Worm (Caenorhabditis elegans): ENCODE measurements around the gene srlf-7.

Gene srlf-7

DNA sequence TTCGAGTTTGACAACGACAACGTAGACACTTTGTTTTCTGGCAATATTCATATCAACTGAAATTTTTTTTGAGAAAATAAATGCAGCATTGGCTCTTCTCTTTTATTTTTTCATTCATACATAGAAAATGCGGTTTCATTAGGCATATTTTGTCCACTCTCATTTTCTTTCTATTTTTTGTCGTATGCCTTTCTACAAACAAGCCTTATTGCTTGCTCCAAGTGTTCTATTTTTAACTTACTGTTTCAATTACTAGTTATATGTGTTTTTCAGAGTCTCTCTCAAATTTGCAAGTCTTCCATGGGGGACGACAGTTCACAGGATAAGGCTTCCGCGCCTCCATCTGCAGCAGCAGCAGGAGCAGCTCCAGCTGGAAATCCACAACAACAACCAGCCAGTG lies 16.9 kb downstream of the srlf-7 start, which contains the start of gene kcc-1:
TSS of gene kcc-1 (plus strand) at position 301 of the 400 bp plus-strand sequence.
- TF ChIP-seq nhr-12 (tag; optimal IDR thresholded peaks at IDR 0.05) (no peak), unc-39 (tag; optimal IDR thresholded peaks at IDR 0.05) (no peak), M03D4.4 (tag; optimal IDR thresholded peaks at IDR 0.05) (no peak), bed-3 (GFP tag; optimal IDR thresholded peaks at IDR 0.05) (no peak), ham-2 (GFP tag; optimal IDR thresholded peaks at IDR 0.05) (no peak), lin-32 (GFP tag; optimal IDR thresholded peaks at IDR 0.05) (no peak), nhr-28 (tag; optimal IDR thresholded peaks at IDR 0.05) (no peak), nhr-76 (tag; optimal IDR thresholded peaks at IDR 0.05) (no peak), mep-1 (tag; optimal IDR thresholded peaks at IDR 0.05) (no peak), lin-13 (tag; optimal IDR thresholded peaks at IDR 0.05) (no peak), sem-2 (GFP tag; optimal IDR thresholded peaks at IDR 0.05) (no peak), unc-62 (GFP tag; optimal IDR thresholded peaks at IDR 0.05) (no peak), pha-4 (tag; optimal IDR thresholded peaks at IDR 0.05) (no peak), unc-120 (tag; optimal IDR thresholded peaks at IDR 0.05; ENCODE audit: poor library complexity, severe bottlenecking) (no peak), hlh-1 (tag; optimal IDR thresholded peaks at IDR 0.05) (no peak), mab-5 (tag; optimal IDR thresholded peaks at IDR 0.05) (no peak), flh-1 (GFP tag; optimal IDR thresholded peaks at IDR 0.05) (no peak)

DNA sequence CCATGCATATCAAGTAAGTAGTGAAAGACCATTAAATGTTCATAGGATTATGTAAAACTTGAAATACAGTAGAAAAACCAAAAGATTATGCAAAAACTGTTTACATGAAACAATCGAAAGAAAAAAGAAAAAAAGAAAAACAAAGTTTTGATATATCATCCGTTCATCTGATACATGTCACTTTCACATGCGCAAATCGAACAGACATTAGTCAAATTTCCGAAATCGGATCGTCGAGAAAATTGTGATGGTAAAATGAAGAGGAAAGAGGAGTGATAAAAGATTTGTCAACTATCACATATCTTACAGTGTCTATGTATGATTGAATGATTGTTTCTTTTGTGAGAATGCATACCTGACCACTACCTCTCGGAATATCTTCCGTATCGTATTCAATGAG lies 19.9 kb downstream of the srlf-7 start:
- no peak for TF ChIP-seq mls-2 (tag; optimal IDR thresholded peaks at IDR 0.05)
- no peak for TF ChIP-seq snpc-4 (tag; optimal IDR thresholded peaks at IDR 0.05)
- no peak for TF ChIP-seq nhr-28 (tag; optimal IDR thresholded peaks at IDR 0.05)
- TF ChIP-seq lsy-2 (tag; optimal IDR thresholded peaks at IDR 0.05), result no peak
- no peak for TF ChIP-seq sptf-1 (tag; optimal IDR thresholded peaks at IDR 0.05)
- no peak for TF ChIP-seq unc-120 (tag; optimal IDR thresholded peaks at IDR 0.05; ENCODE audit: poor library complexity, severe bottlenecking)
- no peak for TF ChIP-seq lin-32 (GFP tag; optimal IDR thresholded peaks at IDR 0.05)
- TF ChIP-seq nhr-12 (tag; optimal IDR thresholded peaks at IDR 0.05), result no peak
- TF ChIP-seq tbx-8 (GFP tag; optimal IDR thresholded peaks at IDR 0.05), result no peak
- TF ChIP-seq ham-2 (GFP tag; optimal IDR thresholded peaks at IDR 0.05), result no peak
- no peak for TF ChIP-seq ces-1 (GFP tag; optimal IDR thresholded peaks at IDR 0.05)
- no peak for TF ChIP-seq zip-8 (tag; optimal IDR thresholded peaks at IDR 0.05)
- TF ChIP-seq unc-62 (GFP tag; optimal IDR thresholded peaks at IDR 0.05), result no peak
- no peak for TF ChIP-seq mab-5 (tag; optimal IDR thresholded peaks at IDR 0.05)
- TF ChIP-seq sem-2 (GFP tag; optimal IDR thresholded peaks at IDR 0.05), result no peak
- TF ChIP-seq elt-3 (tag; optimal IDR thresholded peaks at IDR 0.05), result no peak
- TF ChIP-seq elt-1 (tag; optimal IDR thresholded peaks at IDR 0.05; ENCODE audit: borderline replicate concordance, insufficient read depth), result no peak
- no peak for TF ChIP-seq unc-39 (tag; optimal IDR thresholded peaks at IDR 0.05)
- TF ChIP-seq pha-4 (tag; optimal IDR thresholded peaks at IDR 0.05), result no peak

DNA sequence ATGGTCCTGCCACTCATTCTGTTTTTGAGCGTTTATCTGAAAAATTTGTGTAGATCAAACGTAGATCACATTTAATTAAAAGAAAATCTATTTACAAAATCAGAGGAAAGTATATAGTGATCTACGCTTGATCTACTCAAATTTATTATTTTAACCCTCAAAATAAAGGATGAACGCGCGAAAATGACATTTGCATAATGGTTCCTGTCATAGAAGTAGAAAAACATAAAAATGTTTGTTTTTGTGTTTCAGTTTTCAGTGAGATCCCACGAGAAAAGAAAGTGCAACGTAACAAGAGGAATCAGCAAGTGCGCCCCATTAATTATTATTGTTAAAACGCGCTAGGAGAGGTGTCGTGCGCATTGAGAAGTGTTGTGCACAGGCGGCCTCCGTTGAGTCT lies 22.2 kb downstream of the srlf-7 start:
- no peak for TF ChIP-seq nhr-2 (tag; optimal IDR thresholded peaks at IDR 0.05)
- TF ChIP-seq unc-120 (tag; optimal IDR thresholded peaks at IDR 0.05; ENCODE audit: poor library complexity, severe bottlenecking), result no peak
- no peak for TF ChIP-seq blmp-1 (tag; optimal IDR thresholded peaks at IDR 0.05)
- TF ChIP-seq cnd-1 (tag; optimal IDR thresholded peaks at IDR 0.05), result no peak
- TF ChIP-seq ceh-43 (GFP tag; optimal IDR thresholded peaks at IDR 0.05), result no peak
- no peak for TF ChIP-seq pha-4 (tag; optimal IDR thresholded peaks at IDR 0.05)
- no peak for TF ChIP-seq lin-32 (GFP tag; optimal IDR thresholded peaks at IDR 0.05)
- TF ChIP-seq sem-2 (GFP tag; optimal IDR thresholded peaks at IDR 0.05), result no peak
- no peak for TF ChIP-seq nhr-12 (tag; optimal IDR thresholded peaks at IDR 0.05)

ce11 chrIV:7212769-7213168 lies 23.7 kb downstream of the srlf-7 start:
- TF ChIP-seq elt-3 (tag; optimal IDR thresholded peaks at IDR 0.05) (no peak), lin-32 (GFP tag; optimal IDR thresholded peaks at IDR 0.05) (no peak), ceh-39 (tag; optimal IDR thresholded peaks at IDR 0.05) (no peak), mep-1 (tag; optimal IDR thresholded peaks at IDR 0.05) (no peak), flh-1 (GFP tag; optimal IDR thresholded peaks at IDR 0.05) (no peak), ham-2 (GFP tag; optimal IDR thresholded peaks at IDR 0.05) (no peak), cnd-1 (tag; optimal IDR thresholded peaks at IDR 0.05) (no peak), snpc-4 (tag; optimal IDR thresholded peaks at IDR 0.05) (no peak), bed-3 (GFP tag; optimal IDR thresholded peaks at IDR 0.05) (no peak), elt-1 (tag; optimal IDR thresholded peaks at IDR 0.05; ENCODE audit: borderline replicate concordance, insufficient read depth) (no peak)

ce11 chrIV:7216210-7216609 lies 27.1 kb downstream of the srlf-7 start:
- no peak for TF ChIP-seq bed-3 (GFP tag; optimal IDR thresholded peaks at IDR 0.05)
- TF ChIP-seq elt-3 (tag; optimal IDR thresholded peaks at IDR 0.05), result no peak
- no peak for TF ChIP-seq mab-5 (tag; optimal IDR thresholded peaks at IDR 0.05)
- no peak for TF ChIP-seq zip-8 (tag; optimal IDR thresholded peaks at IDR 0.05)
- no peak for TF ChIP-seq lin-13 (tag; optimal IDR thresholded peaks at IDR 0.05)
- TF ChIP-seq nhr-28 (tag; optimal IDR thresholded peaks at IDR 0.05), result no peak
- no peak for TF ChIP-seq M03D4.4 (tag; optimal IDR thresholded peaks at IDR 0.05)
- TF ChIP-seq unc-120 (tag; optimal IDR thresholded peaks at IDR 0.05; ENCODE audit: poor library complexity, severe bottlenecking), result no peak
- no peak for TF ChIP-seq nhr-76 (tag; optimal IDR thresholded peaks at IDR 0.05)
- TF ChIP-seq lsy-2 (tag; optimal IDR thresholded peaks at IDR 0.05), result no peak
- no peak for TF ChIP-seq nhr-237 (tag; optimal IDR thresholded peaks at IDR 0.05)
- no peak for TF ChIP-seq nhr-12 (tag; optimal IDR thresholded peaks at IDR 0.05)
- TF ChIP-seq mls-2 (tag; optimal IDR thresholded peaks at IDR 0.05), result no peak

All from whole organism, mixed stage, embryonic.